Fruit fly (Drosophila melanogaster) whole organism, prepupa: ENCODE measurements around the gene RpL36.

Experiments
- CG10669 ChIP-seq: fragments of 200-800 bp; sonication (Bioruptor generic); optimal IDR thresholded peaks from 3 replicates; lab custom pipeline; 2018; ENCODE audit warnings: missing biosample characterization, mild to moderate bottlenecking, missing genetic modification characterization, moderate library complexity
- CG6792 ChIP-seq: fragments of 200-800 bp; sonication (Bioruptor generic); optimal IDR thresholded peaks from 3 replicates; lab custom pipeline; 2016; ENCODE audit warnings: missing biosample characterization, missing genetic modification characterization
- Hr38 ChIP-seq: sonication (Bioruptor generic); optimal IDR thresholded peaks from 2 replicates; lab custom pipeline; 2016; ENCODE audit warnings: missing biosample characterization, missing genetic modification characterization
- Hr4 ChIP-seq: fragments of 200-800 bp; sonication (Bioruptor generic); optimal IDR thresholded peaks from 3 replicates; lab custom pipeline; 2016; ENCODE audit warnings: missing biosample characterization, missing genetic modification characterization
- Sox102F ChIP-seq: fragments of 200-800 bp; sonication (Bioruptor generic); optimal IDR thresholded peaks from 2 replicates; lab custom pipeline; 2016; ENCODE audit warnings: missing biosample characterization, mild to moderate bottlenecking, missing genetic modification characterization
- Sox14 ChIP-seq: fragments of 200-800 bp; sonication (Bioruptor generic); optimal IDR thresholded peaks from 3 replicates; lab custom pipeline; 2016; ENCODE audit warnings: missing biosample characterization, missing genetic modification characterization
- fd85E ChIP-seq: fragments of 200-800 bp; sonication (Bioruptor generic); optimal IDR thresholded peaks from 3 replicates; lab custom pipeline; 2016; ENCODE audit warnings: missing biosample characterization, missing genetic modification characterization
- net ChIP-seq: fragments of 200-800 bp; sonication (Bioruptor generic); optimal IDR thresholded peaks from 3 replicates; lab custom pipeline; 2016; ENCODE audit warnings: missing biosample characterization, missing genetic modification characterization

DNA sequence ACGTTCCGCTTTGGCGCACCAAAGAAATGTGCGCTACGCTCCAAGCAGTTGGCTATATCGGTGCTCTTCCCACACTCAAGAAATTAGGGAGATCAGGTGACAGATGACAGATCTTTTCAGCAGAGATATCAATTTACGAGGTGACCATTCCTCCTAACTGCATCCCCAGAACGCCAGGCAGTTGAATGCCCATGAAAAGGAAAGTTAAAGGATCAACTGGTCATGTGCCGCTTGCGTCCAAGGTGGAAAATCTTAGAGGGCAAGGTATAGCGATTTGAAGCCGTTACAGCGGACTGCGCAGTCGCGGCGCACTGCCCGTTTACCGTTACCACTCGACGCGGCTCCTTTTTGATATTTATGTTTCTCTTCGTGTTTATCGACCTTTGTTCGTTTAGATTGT is 10.7 kb downstream of the RpL36 start:
- no peak for TF ChIP-seq CG6792
- TF ChIP-seq CG10669 = no peak
- no peak for TF ChIP-seq Sox102F (GFP tag; lab: Kevin White, UChicago)
- no peak for TF ChIP-seq Sox14 (GFP tag; lab: Kevin White, UChicago)
- no peak for TF ChIP-seq fd85E
- TF ChIP-seq net (GFP tag; lab: Kevin White, UChicago) = no peak
- no peak for TF ChIP-seq Hr38
- peak; percentile 10 for TF ChIP-seq Hr4
